Fruit fly (Drosophila melanogaster) S2 (cell line): ENCODE measurements around the gene CG4229.
"Not testable (repeated sequence)": the region's sequence is repeated elsewhere in the genome, so short reads cannot be mapped to it uniquely, and the experiment has no call there.

Source experiments
- CG8478 ChIP-seq: fragments of >200 bp; optimal IDR thresholded peaks from 2 replicates; lab custom pipeline; 2018
- CTCF ChIP-seq, 2 experiments: fragments of >200 bp; optimal IDR thresholded peaks; 2 replicates each; lab custom pipeline; 2018

The CG4229 gene

DNA sequence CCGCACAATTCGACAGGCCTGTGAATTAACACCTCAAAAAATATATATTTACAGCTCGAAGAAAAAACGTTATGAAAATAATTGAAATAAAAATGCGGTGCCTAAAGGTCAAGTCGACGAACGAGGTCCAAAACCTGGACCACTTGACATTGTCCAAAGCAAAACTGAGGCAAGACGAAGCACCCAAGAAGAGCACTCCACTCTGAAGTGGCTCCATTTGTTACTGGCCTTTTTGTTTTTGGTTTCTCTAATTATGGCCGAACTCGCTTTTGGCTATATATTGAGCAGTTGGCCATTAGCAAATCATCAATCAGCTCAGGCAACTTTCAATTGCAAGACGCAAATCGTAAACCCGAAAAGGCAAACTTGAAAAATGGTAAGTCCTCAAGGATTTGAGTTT lies at the start of gene CG4229:
Gene CG4229, plus strand, starts transcription at position 301 of the 400 bp plus-strand sequence.
- TF ChIP-seq CTCF (optimal IDR thresholded peaks at IDR 0.05; lab: Kevin White, UChicago), result no peak
- no peak for TF ChIP-seq CG8478 (lab: Kevin White, UChicago)

DNA sequence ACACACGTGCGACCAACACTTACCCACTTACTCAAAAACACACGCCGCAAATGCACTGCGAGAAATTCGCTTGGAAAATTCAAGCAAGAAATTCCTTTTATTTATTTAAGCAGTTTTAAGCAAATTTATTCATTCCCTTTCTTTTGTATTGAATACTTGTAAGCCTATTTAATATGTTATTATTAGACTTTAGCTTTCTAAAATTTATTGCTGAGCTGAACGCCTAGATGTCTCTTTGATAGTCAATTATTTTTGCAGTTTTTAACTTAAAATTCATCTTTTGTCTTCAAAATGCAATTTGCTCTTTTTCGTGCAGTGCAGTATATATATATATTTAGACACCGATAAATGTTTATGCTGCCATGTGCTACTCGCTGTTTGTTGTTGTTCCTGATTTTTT lies 22.7 kb upstream of the CG4229 start:
- no peak for TF ChIP-seq CTCF (optimal IDR thresholded peaks at IDR 0.05; lab: Kevin White, UChicago)
- no peak for TF ChIP-seq CG8478 (lab: Kevin White, UChicago)

DNA sequence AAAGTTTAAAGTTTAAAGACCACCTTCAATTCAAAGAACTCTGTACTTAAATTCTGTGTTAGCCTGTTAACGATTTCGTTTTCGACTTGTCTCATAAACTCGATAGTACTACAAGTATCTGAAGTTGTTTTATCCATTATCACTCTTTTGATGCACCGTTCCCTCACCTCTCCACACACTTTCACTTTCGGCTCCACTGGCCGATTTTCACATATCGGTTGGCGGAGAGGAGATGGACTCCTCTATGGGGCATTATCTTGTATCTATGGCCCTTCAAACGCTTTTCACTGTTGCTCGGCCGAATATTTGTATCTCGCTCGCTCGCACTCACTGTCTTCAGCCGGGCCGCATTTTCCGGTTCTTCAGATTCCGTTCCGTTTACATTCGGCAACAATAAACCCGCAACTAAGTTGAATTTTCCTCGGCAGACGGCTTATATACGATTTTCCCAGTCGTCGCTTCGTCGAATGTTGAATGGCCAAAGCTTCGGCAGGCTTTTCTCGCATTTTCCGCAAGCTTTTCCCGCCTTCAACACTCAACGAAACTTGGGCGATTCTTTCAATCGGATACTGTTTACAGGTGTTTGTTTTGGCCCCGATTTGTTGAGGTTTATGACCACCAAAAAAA lies 13.5 kb upstream of the CG4229 start, which contains the start of gene CG43373:
Gene CG43373, minus strand, starts transcription at position 373 of the 627 bp plus-strand sequence.
- TF ChIP-seq CG8478 (lab: Kevin White, UChicago), result no peak
- no peak for TF ChIP-seq CTCF (optimal IDR thresholded peaks at IDR 0.05; lab: Kevin White, UChicago)

DNA sequence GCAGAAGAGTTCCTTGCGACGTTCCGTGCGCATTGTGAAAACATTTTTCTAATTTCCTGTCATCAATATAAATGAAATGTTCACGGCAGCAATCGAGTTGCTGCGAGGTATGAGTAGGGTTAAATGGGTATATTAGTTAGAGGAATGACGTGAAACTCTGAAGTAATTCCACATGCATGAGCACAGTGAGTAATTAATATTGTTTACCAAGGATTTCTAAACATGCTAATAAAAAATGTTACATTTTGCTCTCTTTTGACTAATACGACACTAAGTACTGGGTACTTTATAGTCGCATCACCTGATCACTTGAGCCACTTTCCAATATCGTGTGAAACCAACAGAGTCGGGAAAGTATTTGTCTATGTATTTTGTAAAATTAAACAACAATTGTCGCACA lies 12.4 kb upstream of the CG4229 start:
- TF ChIP-seq CTCF (optimal IDR thresholded peaks at IDR 0.05; lab: Kevin White, UChicago) (no peak), CG8478 (lab: Kevin White, UChicago) (no peak)

DNA sequence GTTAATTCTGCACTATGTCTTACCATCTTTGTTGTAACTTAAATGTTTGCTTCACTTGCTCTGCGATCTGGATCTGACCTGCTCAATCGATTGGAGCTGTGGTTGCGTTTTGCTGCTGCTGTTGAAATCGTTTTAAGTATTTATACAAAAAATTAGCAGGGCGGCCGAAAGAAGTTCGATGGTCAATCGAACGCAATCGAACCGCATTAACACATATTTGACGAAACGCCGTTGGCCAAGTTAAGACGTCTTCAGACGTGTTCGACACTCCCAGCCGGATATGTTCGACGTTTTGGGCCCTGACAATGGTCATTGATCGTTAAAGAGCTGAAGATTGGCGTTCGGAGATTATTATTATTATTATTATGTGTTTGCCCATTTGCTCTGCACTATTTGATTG lies 11.1 kb upstream of the CG4229 start, which contains the start of gene CG13033:
Gene CG13033, minus strand, starts transcription at position 118 of the 400 bp plus-strand sequence.
- no peak for TF ChIP-seq CTCF (optimal IDR thresholded peaks at IDR 0.05; lab: Kevin White, UChicago)
- TF ChIP-seq CG8478 (lab: Kevin White, UChicago), result no peak

DNA sequence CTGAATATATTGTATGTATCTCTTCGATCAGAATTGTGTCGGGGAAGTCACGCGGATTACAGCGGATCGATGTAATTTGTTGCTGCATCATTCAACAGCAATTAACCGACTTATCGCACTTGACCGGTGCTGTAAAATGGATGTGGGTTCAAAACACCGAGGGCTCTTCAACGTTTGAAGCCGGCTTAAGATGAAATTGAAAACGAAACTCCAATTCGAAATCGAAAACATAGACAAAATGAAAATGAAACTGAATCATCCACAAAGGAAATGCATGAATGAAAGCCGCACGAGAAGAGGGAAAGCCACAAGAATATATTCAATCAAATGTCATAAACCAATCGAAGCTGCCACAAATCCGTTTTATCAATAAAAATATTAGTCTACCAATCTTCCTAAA lies 10.5 kb upstream of the CG4229 start:
- TF ChIP-seq CG8478 (lab: Kevin White, UChicago), result no peak

DNA sequence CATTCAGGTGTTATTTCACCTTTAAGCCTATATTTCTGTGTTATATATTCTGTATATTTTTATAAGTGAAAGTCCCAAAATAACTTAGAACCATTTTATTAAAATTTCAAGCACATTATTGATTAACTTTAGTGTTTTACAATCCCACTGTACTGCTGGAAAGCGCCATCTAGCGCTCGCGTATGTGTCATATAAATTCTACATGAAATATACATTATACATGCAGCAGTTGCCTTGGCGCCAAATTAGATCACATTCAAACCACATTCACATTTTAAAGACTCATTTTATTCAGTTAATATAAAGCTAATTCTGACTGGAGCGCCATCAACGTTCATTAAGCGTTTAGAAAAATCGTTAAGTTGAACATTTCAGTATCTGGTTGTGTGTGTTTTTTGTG lies 6.7 kb downstream of the CG4229 start:
- TF ChIP-seq CG8478 (lab: Kevin White, UChicago), result no peak
- peak; percentile 86 to 92 for TF ChIP-seq CTCF (optimal IDR thresholded peaks at IDR 0.05; lab: Kevin White, UChicago)

DNA sequence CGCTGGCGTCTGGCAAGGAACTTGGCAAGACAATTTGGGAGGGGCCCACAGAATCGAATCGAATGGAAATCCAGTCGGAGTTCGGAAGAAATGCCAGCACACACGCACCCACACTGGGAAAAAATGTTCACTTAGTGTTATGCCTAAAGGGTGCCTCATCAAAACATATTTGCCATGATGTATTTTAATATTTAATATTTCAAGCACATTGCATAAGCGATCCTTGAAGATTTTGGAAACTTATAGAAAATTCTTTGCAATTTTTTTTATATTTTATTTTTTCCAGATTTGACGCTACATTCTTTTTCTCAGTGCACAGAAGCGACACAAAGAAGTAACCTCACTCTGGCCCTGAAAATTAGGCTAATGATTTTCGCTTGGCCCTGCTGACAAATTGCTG lies 9.5 kb downstream of the CG4229 start:
- TF ChIP-seq CTCF (optimal IDR thresholded peaks at IDR 0.05; lab: Kevin White, UChicago), result no peak
- no peak for TF ChIP-seq CG8478 (lab: Kevin White, UChicago)

DNA sequence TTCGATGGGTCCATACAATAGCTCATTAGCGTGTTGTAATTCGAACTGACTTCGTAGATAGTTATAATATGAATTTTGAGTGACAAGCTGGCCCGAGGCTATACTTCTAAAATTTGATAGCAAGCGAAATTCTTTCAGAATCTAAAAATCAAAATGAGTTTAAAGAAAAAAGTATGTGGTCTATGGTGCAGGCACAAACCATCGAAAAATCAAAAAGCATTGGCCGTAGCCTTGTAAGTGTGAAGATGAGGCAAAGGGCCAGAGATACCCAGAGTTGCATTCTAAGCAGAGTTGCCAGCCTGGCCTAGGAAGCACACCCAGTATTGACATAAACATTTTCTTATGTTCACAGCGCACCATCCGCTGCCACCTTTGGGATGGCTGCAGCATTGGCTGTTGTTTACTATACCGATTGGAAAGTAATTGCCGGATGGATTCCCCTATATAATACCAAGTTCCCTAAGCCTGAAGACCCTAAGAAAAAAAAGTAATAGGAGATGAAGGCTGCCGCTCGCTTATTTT lies 10.1 kb downstream of the CG4229 start, which contains the start of gene UQCR-6.4L:
Gene UQCR-6.4L, plus strand, starts transcription at position 51 of the 522 bp plus-strand sequence.
- TF ChIP-seq CG8478 (lab: Kevin White, UChicago) (no peak), CTCF (optimal IDR thresholded peaks at IDR 0.05; lab: Kevin White, UChicago) (no peak)

DNA sequence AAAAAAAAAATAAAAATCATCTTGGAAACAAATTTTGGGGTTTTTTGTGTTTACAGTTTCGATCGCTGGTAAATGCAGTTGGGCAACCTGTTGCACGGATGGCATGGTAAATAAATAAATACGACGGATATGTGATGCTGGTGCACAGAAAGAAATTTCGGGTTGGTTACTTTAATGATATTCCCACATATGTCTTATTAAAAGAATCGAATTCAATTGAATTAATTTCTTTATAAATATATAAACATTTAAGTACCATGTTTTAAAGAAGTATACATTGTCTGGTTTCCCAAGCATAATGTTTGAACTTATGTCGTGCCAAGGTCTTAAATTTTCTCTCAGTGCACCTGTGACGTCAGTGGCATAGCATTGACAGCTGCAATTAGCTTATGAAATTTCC lies 10.9 kb downstream of the CG4229 start:
- TF ChIP-seq CTCF (optimal IDR thresholded peaks at IDR 0.05; lab: Kevin White, UChicago) (no peak), CG8478 (lab: Kevin White, UChicago) (no peak)

DNA sequence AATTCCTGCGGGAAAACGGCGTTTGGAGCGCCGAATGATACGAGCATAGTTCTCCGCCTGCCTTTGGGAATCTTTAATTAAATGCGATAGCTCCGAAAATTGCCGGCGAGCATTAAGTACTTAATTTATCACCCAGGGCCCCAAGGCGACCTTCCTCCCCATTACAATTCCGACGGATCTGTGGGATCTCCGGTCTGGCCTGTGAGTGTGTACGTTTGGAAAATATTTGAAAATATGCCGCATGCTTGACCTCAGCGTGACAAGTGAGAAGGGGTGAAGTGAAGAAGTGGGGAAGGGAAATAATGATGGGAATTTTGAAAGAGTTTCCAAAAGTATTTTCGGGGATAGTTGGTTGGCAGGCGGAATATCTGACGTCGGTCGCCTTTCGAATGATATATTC lies 12.8 kb downstream of the CG4229 start:
- TF ChIP-seq CTCF (optimal IDR thresholded peaks at IDR 0.05; lab: Kevin White, UChicago), result no peak
- no peak for TF ChIP-seq CG8478 (lab: Kevin White, UChicago)

DNA sequence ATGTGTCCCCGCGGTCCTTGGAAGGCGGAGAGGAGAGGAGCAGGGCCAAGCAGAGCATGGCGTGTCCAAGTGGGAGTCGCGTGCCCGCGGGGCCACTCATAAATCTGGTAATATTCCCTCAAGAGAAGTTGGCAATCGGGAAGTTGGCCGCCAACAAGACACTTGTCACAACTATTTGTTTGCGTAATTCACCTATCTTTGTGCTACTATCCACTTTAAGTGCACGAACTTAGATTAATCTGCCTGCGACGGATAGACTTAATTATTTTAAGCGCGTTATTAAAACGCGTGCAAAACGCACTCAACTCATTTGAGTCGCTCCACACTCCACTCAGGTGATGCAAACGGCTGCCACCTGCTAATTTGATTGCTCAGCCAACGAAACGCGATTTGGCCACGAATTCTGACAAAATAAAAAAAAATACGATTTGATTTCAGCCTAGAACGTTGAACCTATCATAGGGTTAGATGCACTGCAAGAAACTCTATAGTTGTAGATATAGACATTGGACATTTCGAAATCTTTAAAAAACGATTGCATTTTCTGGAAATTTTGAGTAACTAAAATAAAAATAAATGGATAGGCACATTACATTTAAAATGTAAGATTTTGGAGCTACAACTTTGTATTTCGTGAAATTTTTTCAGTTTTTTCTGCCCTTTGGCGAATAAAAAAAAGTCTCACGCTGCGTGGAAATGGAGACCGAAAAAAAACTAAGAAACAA lies 14.6 kb downstream of the CG4229 start:
- TF ChIP-seq CG8478 (lab: Kevin White, UChicago) (no peak), CTCF (optimal IDR thresholded peaks at IDR 0.05; lab: Kevin White, UChicago) (no peak)

DNA sequence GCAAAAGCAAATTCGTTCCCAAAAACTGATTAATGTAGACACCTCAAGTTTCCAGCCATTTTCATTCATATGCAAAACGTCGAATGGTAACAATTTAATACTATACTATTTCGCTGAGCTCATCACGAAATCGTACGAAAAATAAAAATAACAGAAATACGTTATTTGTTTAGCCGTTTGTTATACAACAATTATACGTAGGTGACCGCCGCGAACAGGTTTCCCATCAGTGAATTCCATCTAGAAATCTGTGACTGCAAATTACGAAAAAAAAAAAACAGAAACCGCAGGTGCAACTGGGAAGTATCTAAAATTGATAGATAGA lies 15.1 kb downstream of the CG4229 start:
- TF ChIP-seq CTCF (optimal IDR thresholded peaks at IDR 0.05; lab: Kevin White, UChicago) (no peak), CG8478 (lab: Kevin White, UChicago) (no peak)

DNA sequence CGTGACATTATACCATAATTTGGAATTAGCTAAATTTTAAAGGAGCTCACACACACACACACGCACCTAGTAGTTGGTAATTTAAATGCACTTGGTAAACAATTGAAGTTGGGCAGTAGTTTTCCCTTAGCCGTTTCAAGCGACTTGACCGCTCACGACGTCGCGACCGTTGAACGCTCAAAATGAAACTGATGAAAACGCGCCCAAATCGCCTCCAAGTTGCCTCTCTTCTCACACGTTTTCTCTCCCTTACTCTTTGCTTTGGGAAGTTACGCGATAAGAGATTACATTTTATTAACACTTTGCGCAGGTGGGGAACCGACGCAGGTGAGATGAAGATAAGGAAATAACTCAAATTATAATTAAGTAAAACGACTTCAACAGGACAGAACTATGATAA lies 15.6 kb downstream of the CG4229 start:
- TF ChIP-seq CTCF (optimal IDR thresholded peaks at IDR 0.05; lab: Kevin White, UChicago), result no peak

DNA sequence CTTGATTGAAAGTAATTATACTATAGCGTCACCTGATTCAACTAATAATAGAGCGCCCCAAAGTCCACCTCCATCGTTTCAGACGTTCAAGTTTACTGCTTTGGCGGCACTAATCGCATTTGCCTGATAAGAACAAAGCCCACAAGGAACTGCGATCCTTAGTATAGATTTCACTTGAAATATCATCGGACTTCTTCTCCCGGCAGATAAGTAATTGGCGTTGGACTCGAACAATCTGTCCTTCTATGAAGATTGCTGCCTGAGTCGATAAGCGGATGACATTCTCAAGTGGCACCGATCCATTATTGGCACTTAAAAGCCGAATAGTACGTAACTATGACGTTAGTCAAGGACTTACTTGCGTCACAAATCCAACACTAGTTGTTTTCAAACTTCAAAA lies 16.6 kb downstream of the CG4229 start, which contains the start of gene Mipp1:
Gene Mipp1, minus strand, starts transcription at position 101 of the 400 bp plus-strand sequence.
- TF ChIP-seq CTCF (optimal IDR thresholded peaks at IDR 0.05; lab: Kevin White, UChicago); CG8478 (lab: Kevin White, UChicago): not testable (repeated sequence)
